Fruit fly (Drosophila melanogaster) whole organism, embryonic: ENCODE data around the gene CG43291.

Experiments
- Ada2b ChIP-seq: fragments of 200-800 bp; sonication (Bioruptor generic); IDR thresholded peaks from 2 replicates; pipeline ENCODE4 v1.3.6; 2022; ENCODE audit warnings: missing biosample characterization, missing genetic modification characterization
- CG10209 ChIP-seq: fragments of 200-800 bp; sonication (Bioruptor generic); optimal IDR thresholded peaks from 3 replicates; lab custom pipeline; 2017; ENCODE audit warnings: missing biosample characterization, mild to moderate bottlenecking, missing genetic modification characterization, missing genetic modification reagents
- CG11504 ChIP-seq: fragments of 200-800 bp; sonication (Bioruptor generic); optimal IDR thresholded peaks from 3 replicates; lab custom pipeline; 2019; ENCODE audit warnings: missing biosample characterization, mild to moderate bottlenecking, missing genetic modification characterization, moderate library complexity
- CG12391 ChIP-seq: fragments of 200-800 bp; sonication (Bioruptor generic); optimal IDR thresholded peaks from 3 replicates; lab custom pipeline; 2018; ENCODE audit warnings: missing biosample characterization, mild to moderate bottlenecking, missing genetic modification characterization, moderate library complexity
- CG13296 ChIP-seq: fragments of 200-800 bp; sonication (Bioruptor generic); optimal IDR thresholded peaks from 3 replicates; lab custom pipeline; 2018; ENCODE audit warnings: missing biosample characterization, mild to moderate bottlenecking, missing genetic modification characterization
- CG13424 ChIP-seq: fragments of 200-800 bp; sonication (Bioruptor generic); optimal IDR thresholded peaks from 2 replicates; lab custom pipeline; 2019; ENCODE audit warnings: missing biosample characterization, mild to moderate bottlenecking, missing genetic modification characterization, moderate library complexity
- CG14441 ChIP-seq: fragments of 200-800 bp; sonication (Bioruptor generic); IDR thresholded peaks from 2 replicates; pipeline ENCODE4 v1.3.6; 2022; ENCODE audit warnings: missing biosample characterization, missing genetic modification characterization
- CG14667 ChIP-seq: fragments of 200-800 bp; sonication (Bioruptor generic); IDR thresholded peaks from 2 replicates; pipeline ENCODE4 v1.3.6; 2022; ENCODE audit warnings: missing biosample characterization, missing genetic modification characterization
- CG14860 ChIP-seq: fragments of 200-800 bp; sonication (Bioruptor generic); IDR thresholded peaks from 3 replicates; pipeline ENCODE4 v1.3.6; 2022; ENCODE audit warnings: missing biosample characterization, missing genetic modification characterization; ENCODE audit not compliant: partially characterized antibody
- CG15514 ChIP-seq: fragments of 200-800 bp; sonication (Bioruptor generic); optimal IDR thresholded peaks from 3 replicates; lab custom pipeline; 2017; ENCODE audit warnings: missing biosample characterization, missing genetic modification characterization, mild to moderate bottlenecking, moderate library complexity, missing genetic modification reagents
- CG17359 ChIP-seq: fragments of 200-800 bp; sonication (Bioruptor generic); optimal IDR thresholded peaks from 3 replicates; lab custom pipeline; 2018; ENCODE audit warnings: missing biosample characterization, mild to moderate bottlenecking, missing genetic modification characterization, moderate library complexity
- CG18262 ChIP-seq: fragments of 200-800 bp; optimal IDR thresholded peaks from 3 replicates; lab custom pipeline; 2019; ENCODE audit warnings: missing biosample characterization, mild to moderate bottlenecking, missing genetic modification characterization, moderate library complexity
- CG2120 ChIP-seq: fragments of 200-800 bp; sonication (Bioruptor generic); optimal IDR thresholded peaks from 3 replicates; lab custom pipeline; 2016; ENCODE audit warnings: missing biosample characterization, missing genetic modification characterization
- CG2199 ChIP-seq: fragments of 200-800 bp; sonication (Bioruptor generic); IDR thresholded peaks from 3 replicates; pipeline ENCODE4 v1.3.6; 2022; ENCODE audit warnings: missing biosample characterization, missing genetic modification characterization
- CG31365 ChIP-seq: fragments of 200-800 bp; sonication (Bioruptor generic); optimal IDR thresholded peaks from 2 replicates; lab custom pipeline; 2018; ENCODE audit warnings: missing biosample characterization, mild to moderate bottlenecking, missing genetic modification characterization
- CG3281 ChIP-seq: fragments of 200-800 bp; sonication (Bioruptor generic); optimal IDR thresholded peaks from 3 replicates; lab custom pipeline; 2017; ENCODE audit warnings: missing biosample characterization, mild to moderate bottlenecking, missing genetic modification characterization
- CG4820 ChIP-seq: fragments of 200-800 bp; sonication (Bioruptor generic); optimal IDR thresholded peaks from 3 replicates; lab custom pipeline; 2016; ENCODE audit warnings: missing biosample characterization, missing genetic modification characterization
- CG5180 ChIP-seq: fragments of 200-800 bp; sonication (Bioruptor generic); optimal IDR thresholded peaks from 3 replicates; lab custom pipeline; 2017; ENCODE audit warnings: missing biosample characterization, missing genetic modification characterization, mild to moderate bottlenecking, moderate library complexity, missing genetic modification reagents
- CG7556 ChIP-seq: fragments of 200-800 bp; sonication (Bioruptor generic); optimal IDR thresholded peaks from 2 replicates; lab custom pipeline; 2017; ENCODE audit warnings: missing biosample characterization, mild to moderate bottlenecking, missing genetic modification characterization
- CG7839 ChIP-seq: fragments of 200-800 bp; sonication (Bioruptor generic); optimal IDR thresholded peaks from 3 replicates; lab custom pipeline; 2018; ENCODE audit warnings: missing biosample characterization, mild to moderate bottlenecking, missing genetic modification characterization, moderate library complexity
- CoRest ChIP-seq: fragments of 200-800 bp; sonication (Bioruptor generic); optimal IDR thresholded peaks from 3 replicates; lab custom pipeline; 2018; ENCODE audit warnings: missing biosample characterization, mild to moderate bottlenecking, missing genetic modification characterization, moderate library complexity
- Dbx ChIP-seq: fragments of 200-800 bp; sonication (Bioruptor generic); IDR thresholded peaks from 3 replicates; pipeline ENCODE4 v1.3.6; 2022; ENCODE audit warnings: missing biosample characterization, missing genetic modification characterization
- Hr51 ChIP-seq, 2 experiments: fragments of 200-800 bp; sonication (Bioruptor generic); optimal IDR thresholded peaks; 2 replicates in 1 of 2; 3 replicates in 1 of 2; lab custom pipeline; 2016 to 2018; ENCODE audit warnings: missing biosample characterization in 2 of 2, missing genetic modification characterization in 2 of 2, mild to moderate bottlenecking in 1 of 2, moderate library complexity in 1 of 2
- Oli ChIP-seq: fragments of 200-800 bp; sonication (Bioruptor generic); optimal IDR thresholded peaks from 2 replicates; lab custom pipeline; 2018; ENCODE audit warnings: missing biosample characterization, mild to moderate bottlenecking, missing genetic modification characterization, moderate library complexity
- Pdp1 ChIP-seq, 2 experiments: fragments of 200-800 bp; sonication (Bioruptor generic); optimal IDR thresholded peaks; 3 replicates each; lab custom pipeline; 2016; ENCODE audit warnings: missing biosample characterization in 2 of 2, missing genetic modification characterization in 2 of 2, mild to moderate bottlenecking in 1 of 2, moderate library complexity in 1 of 2
- Ravus ChIP-seq: fragments of 200-800 bp; sonication (Bioruptor generic); IDR thresholded peaks from 2 replicates; pipeline ENCODE4 v1.3.6; 2022; ENCODE audit warnings: missing biosample characterization, missing genetic modification characterization
- Sox100B ChIP-seq: fragments of 200-800 bp; sonication (Bioruptor generic); optimal IDR thresholded peaks from 3 replicates; lab custom pipeline; 2018; ENCODE audit warnings: missing biosample characterization, mild to moderate bottlenecking, missing genetic modification characterization
- bab2 ChIP-seq: fragments of 200-800 bp; sonication (Bioruptor generic); optimal IDR thresholded peaks from 2 replicates; lab custom pipeline; 2016; ENCODE audit warnings: missing biosample characterization, missing genetic modification characterization
- btn ChIP-seq: fragments of 200-800 bp; sonication (Bioruptor generic); optimal IDR thresholded peaks from 2 replicates; lab custom pipeline; 2016; ENCODE audit warnings: missing biosample characterization, missing genetic modification characterization
- cwo ChIP-seq: fragments of 200-800 bp; sonication (Bioruptor generic); optimal IDR thresholded peaks from 3 replicates; lab custom pipeline; 2017; ENCODE audit warnings: missing biosample characterization, missing genetic modification characterization, mild to moderate bottlenecking, moderate library complexity, missing genetic modification reagents
- dmrt99B ChIP-seq: fragments of 200-800 bp; sonication (Bioruptor generic); optimal IDR thresholded peaks from 2 replicates; lab custom pipeline; 2018; ENCODE audit warnings: missing biosample characterization, mild to moderate bottlenecking, missing genetic modification characterization, moderate library complexity
- gcm2 ChIP-seq: fragments of 200-800 bp; sonication (Bioruptor generic); optimal IDR thresholded peaks from 2 replicates; lab custom pipeline; 2016; ENCODE audit warnings: missing biosample characterization, missing genetic modification characterization
- gem ChIP-seq: fragments of 200-800 bp; sonication (Bioruptor generic); optimal IDR thresholded peaks from 2 replicates; lab custom pipeline; 2019; ENCODE audit warnings: missing biosample characterization, mild to moderate bottlenecking, missing genetic modification characterization, moderate library complexity
- ind ChIP-seq: fragments of 200-800 bp; sonication (Bioruptor generic); optimal IDR thresholded peaks from 3 replicates; lab custom pipeline; 2016; ENCODE audit warnings: missing biosample characterization, missing genetic modification characterization
- odd ChIP-seq: fragments of 200-800 bp; sonication (Bioruptor generic); optimal IDR thresholded peaks from 2 replicates; lab custom pipeline; 2017; ENCODE audit warnings: missing biosample characterization, mild to moderate bottlenecking, missing genetic modification characterization
- pan ChIP-seq, 4 experiments: fragments of >200 bp in 3 of 4; fragments of 200-800 bp in 1 of 4; sonication (Bioruptor generic) in 1 of 4; optimal IDR thresholded peaks in 3 of 4; IDR thresholded peaks in 1 of 4; 2 replicates each; pipeline versions ENCODE4 v1.3.6 to Lab custom; 2017 to 2022; ENCODE audit warnings: missing biosample characterization in 2 of 4, missing genetic modification characterization in 2 of 4, mixed read lengths in 1 of 4
- pnt ChIP-seq: fragments of 200-800 bp; sonication (Bioruptor generic); optimal IDR thresholded peaks from 3 replicates; lab custom pipeline; 2016; ENCODE audit warnings: missing biosample characterization, missing genetic modification characterization
- pros ChIP-seq: fragments of 200-800 bp; sonication (Bioruptor generic); optimal IDR thresholded peaks from 3 replicates; lab custom pipeline; 2019; ENCODE audit warnings: missing biosample characterization, mild to moderate bottlenecking, missing genetic modification characterization, moderate library complexity
- rib ChIP-seq: fragments of 200-800 bp; sonication (Bioruptor generic); IDR thresholded peaks from 2 replicates; pipeline ENCODE4 v1.3.6; 2022; ENCODE audit warnings: missing biosample characterization, missing genetic modification characterization
- row ChIP-seq: fragments of 200-800 bp; sonication (Bioruptor generic); IDR thresholded peaks from 3 replicates; pipeline ENCODE4 v1.3.6; 2022; ENCODE audit warnings: missing biosample characterization, missing genetic modification characterization
- sens ChIP-seq: fragments of 200-800 bp; sonication (Bioruptor generic); peaks from one replicate; lab custom pipeline; 2016; ENCODE audit warnings: missing biosample characterization, missing genetic modification characterization
- sqz ChIP-seq: fragments of 200-800 bp; sonication (Bioruptor generic); optimal IDR thresholded peaks from 3 replicates; lab custom pipeline; 2018; ENCODE audit warnings: missing biosample characterization, mild to moderate bottlenecking, missing genetic modification characterization
- sug ChIP-seq: fragments of 200-800 bp; optimal IDR thresholded peaks from 2 replicates; lab custom pipeline; 2019; ENCODE audit warnings: missing biosample characterization, mild to moderate bottlenecking, missing genetic modification characterization, moderate library complexity
- tin ChIP-seq: fragments of 200-800 bp; sonication (Bioruptor generic); optimal IDR thresholded peaks from 3 replicates; lab custom pipeline; 2016; ENCODE audit warnings: missing biosample characterization, missing genetic modification characterization
- ttk ChIP-seq: fragments of 200-800 bp; sonication (Bioruptor generic); IDR thresholded peaks from 2 replicates; pipeline ENCODE4 v2.1.2; 2022; ENCODE audit warnings: missing biosample characterization, missing genetic modification characterization
- vvl ChIP-seq: fragments of 200-800 bp; sonication (Bioruptor generic); IDR thresholded peaks from 2 replicates; pipeline ENCODE4 v1.3.6; 2022; ENCODE audit warnings: missing biosample characterization, missing genetic modification characterization
- wor ChIP-seq: fragments of 200-800 bp; sonication (Bioruptor generic); IDR thresholded peaks from 2 replicates; pipeline ENCODE4 v1.3.6; 2022; ENCODE audit warnings: missing biosample characterization, missing genetic modification characterization

Gene CG43291

DNA sequence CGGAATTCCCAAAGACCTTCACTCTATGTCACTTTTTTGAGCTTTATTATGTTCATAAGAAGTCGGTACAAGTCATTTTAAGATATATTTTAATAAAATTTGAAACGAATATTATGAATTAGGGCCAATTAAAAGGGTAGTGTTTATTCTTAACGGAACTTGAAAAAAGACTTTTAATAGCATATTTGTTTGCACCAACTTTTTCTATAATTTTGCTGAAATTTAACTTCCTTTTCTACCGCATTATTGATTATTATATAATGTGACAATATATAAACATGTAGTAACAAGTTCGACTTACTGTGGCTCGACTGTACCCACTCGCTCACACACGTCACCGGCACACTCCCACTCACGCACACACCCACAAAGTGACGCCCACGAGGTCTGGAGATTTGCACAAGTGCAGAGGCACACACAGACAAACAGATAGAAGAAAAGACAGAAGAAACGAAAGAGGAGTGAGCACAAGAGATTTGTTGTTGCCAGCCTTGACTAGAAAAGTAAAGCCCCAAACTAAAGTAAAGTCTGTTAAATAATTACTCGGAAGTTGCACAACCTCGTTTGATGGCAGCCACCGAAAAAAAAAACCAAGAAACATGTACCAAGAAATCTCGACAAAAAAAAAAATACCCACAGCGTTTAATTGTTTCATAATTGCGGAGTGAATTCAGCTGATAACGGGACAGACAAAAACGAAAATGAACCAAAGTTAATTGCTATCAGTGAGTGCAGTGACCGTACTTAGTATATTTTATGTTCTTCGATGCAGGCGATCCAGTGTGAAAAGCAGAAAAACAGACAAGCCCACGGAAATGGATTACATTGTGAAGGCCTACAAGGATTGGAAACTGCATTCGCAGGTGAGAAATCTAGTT lies 45.7 kb upstream of the CG43291 start (continued):
- no peak for TF ChIP-seq CG14860 (GFP tag; lab: Robert Waterston, UW)
- TF ChIP-seq Oli (tag; lab: Kevin White, UChicago), result peak; percentile 8
- peak; percentile 21 for TF ChIP-seq CG15514
- peak; percentile 14; the same call in 1 of the 2 replicates for TF ChIP-seq Ada2b (GFP tag; lab: Robert Waterston, UW)
- TF ChIP-seq CG14667 (GFP tag; lab: Robert Waterston, UW), result no peak
- peak; percentile 18 for TF ChIP-seq CG4820 (GFP tag; lab: Kevin White, UChicago)
- TF ChIP-seq bab2 (GFP tag; lab: Kevin White, UChicago), result no peak
- TF ChIP-seq CG7556, result peak; percentile 28
- TF ChIP-seq CG2199 (GFP tag; lab: Robert Waterston, UW), result no peak
- TF ChIP-seq btn (GFP tag; lab: Kevin White, UChicago), result no peak
- peak; percentile 9 for TF ChIP-seq ind
- TF ChIP-seq Sox100B (GFP tag; lab: Kevin White, UChicago), result peak; percentile 24
- peak; percentile 55 for TF ChIP-seq row (GFP tag; lab: Robert Waterston, UW)
- TF ChIP-seq CG31365 (tag; lab: Kevin White, UChicago), result no peak
- peak; percentile 5 for TF ChIP-seq CG5180
- 0 out of 3 replicates have a peak, but pooled peaks have one; percentile 15 for TF ChIP-seq Dbx (GFP tag; lab: Robert Waterston, UW)
- peak in 1 of 2 experiments; percentile 59 for TF ChIP-seq Hr51 (GFP tag; optimal IDR thresholded peaks at IDR 0.05; lab: Kevin White, UChicago)
- peak; percentile 30 for TF ChIP-seq CoRest
- TF ChIP-seq CG12391 (tag; lab: Kevin White, UChicago), result peak; percentile 23
- TF ChIP-seq pnt, result no peak
- peak; percentile 28 for TF ChIP-seq cwo (GFP tag; lab: Kevin White, UChicago)
- TF ChIP-seq CG17359 (tag; lab: Kevin White, UChicago), result peak; percentile 11
- TF ChIP-seq gcm2 (GFP tag; lab: Kevin White, UChicago), result no peak
- no peak for TF ChIP-seq pros (GFP tag; lab: Kevin White, UChicago)
- TF ChIP-seq CG3281 (GFP tag; lab: Kevin White, UChicago), result peak; percentile 50
- peak; percentile 61 for TF ChIP-seq CG11504 (tag; lab: Kevin White, UChicago)
- TF ChIP-seq vvl (GFP tag; lab: Robert Waterston, UW), result 0 out of 2 replicates have a peak, but pooled peaks have one; percentile 23
- TF ChIP-seq pan (optimal IDR thresholded peaks at IDR 0.05; lab: Kevin White, UChicago), result no peak
- TF ChIP-seq pan (GFP tag; optimal IDR thresholded peaks at IDR 0.05 in 1 of 2, IDR thresholded peaks at IDR 0.05 in 1 of 2), result no peak
- TF ChIP-seq rib (GFP tag; lab: Robert Waterston, UW), result no peak
- 0 out of 2 replicates have a peak, but pooled peaks have one; percentile 10 for TF ChIP-seq ttk (GFP tag; lab: Robert Waterston, UW)
- peak; percentile 4 for TF ChIP-seq odd (GFP tag; lab: Kevin White, UChicago)
- TF ChIP-seq sqz (GFP tag; lab: Kevin White, UChicago), result peak; percentile 48
- peak; percentile 25 for TF ChIP-seq CG13296 (GFP tag; lab: Kevin White, UChicago)
- TF ChIP-seq CG13424, result peak; percentile 52
- TF ChIP-seq CG2120, result peak; percentile 16
- peak; percentile 70 for TF ChIP-seq sens (GFP tag; lab: Kevin White, UChicago)
- peak; percentile 19 for TF ChIP-seq CG10209
- peak; percentile 18 for TF ChIP-seq CG18262 (tag; lab: Kevin White, UChicago)
- peak; percentile 8 for TF ChIP-seq tin (GFP tag; lab: Kevin White, UChicago)
- TF ChIP-seq CG14441, result 0 out of 2 replicates have a peak, but pooled peaks have one; percentile 19
- peak; percentile 53 for TF ChIP-seq dmrt99B (tag; lab: Kevin White, UChicago)
- peak; percentile 10 for TF ChIP-seq sug (tag; lab: Kevin White, UChicago)
- peak in 1 of 2 experiments; percentile 43 for TF ChIP-seq Pdp1 (GFP tag; optimal IDR thresholded peaks at IDR 0.05; lab: Kevin White, UChicago)
- no peak for TF ChIP-seq wor (GFP tag; lab: Robert Waterston, UW)
- peak; percentile 41 for TF ChIP-seq CG7839
- no peak for TF ChIP-seq Ravus (GFP tag; lab: Robert Waterston, UW)
- TF ChIP-seq gem (tag; lab: Kevin White, UChicago), result peak; percentile 49
